Fruit fly (Drosophila melanogaster) whole organism, prepupa: ENCODE data around the gene CG7120.

Source experiments
- Blimp-1 ChIP-seq: fragments of 200-800 bp; sonication (Bioruptor generic); optimal IDR thresholded peaks from 3 replicates; lab custom pipeline; 2017; ENCODE audit warnings: missing biosample characterization, missing genetic modification characterization, mild to moderate bottlenecking, moderate library complexity, missing genetic modification reagents
- CG10669 ChIP-seq: fragments of 200-800 bp; sonication (Bioruptor generic); optimal IDR thresholded peaks from 3 replicates; lab custom pipeline; 2018; ENCODE audit warnings: missing biosample characterization, mild to moderate bottlenecking, missing genetic modification characterization, moderate library complexity
- CG11294 ChIP-seq: fragments of 200-800 bp; sonication (Bioruptor generic); IDR thresholded peaks from 2 replicates; pipeline ENCODE4 v1.3.6; 2022; ENCODE audit warnings: missing biosample characterization, missing genetic modification characterization
- CG11762 ChIP-seq: fragments of 200-800 bp; sonication (Bioruptor generic); optimal IDR thresholded peaks from 3 replicates; lab custom pipeline; 2016; ENCODE audit warnings: missing biosample characterization, missing genetic modification characterization; ENCODE audit not compliant: insufficient read depth
- CG15336 ChIP-seq: fragments of 200-800 bp; sonication (Bioruptor generic); IDR thresholded peaks from 2 replicates; pipeline ENCODE4 v1.3.6; 2022; ENCODE audit warnings: missing biosample characterization, missing genetic modification characterization
- CG1621 ChIP-seq: fragments of 200-800 bp; sonication (Bioruptor generic); optimal IDR thresholded peaks from 3 replicates; lab custom pipeline; 2018; ENCODE audit warnings: missing biosample characterization, mild to moderate bottlenecking, missing genetic modification characterization
- CG16779 ChIP-seq: fragments of 200-800 bp; sonication (Bioruptor generic); optimal IDR thresholded peaks from 3 replicates; lab custom pipeline; 2017; ENCODE audit warnings: missing biosample characterization, mild to moderate bottlenecking, missing genetic modification characterization
- CG3032 ChIP-seq: fragments of 200-800 bp; optimal IDR thresholded peaks from 2 replicates; lab custom pipeline; 2019; ENCODE audit warnings: missing biosample characterization, mild to moderate bottlenecking, missing genetic modification characterization, moderate library complexity
- CG32006 ChIP-seq: fragments of 200-800 bp; sonication (Bioruptor generic); optimal IDR thresholded peaks from 3 replicates; lab custom pipeline; 2017; ENCODE audit warnings: missing biosample characterization, mild to moderate bottlenecking, missing genetic modification characterization
- CG34406 ChIP-seq: fragments of 200-800 bp; sonication (Bioruptor generic); optimal IDR thresholded peaks from 3 replicates; lab custom pipeline; 2016; ENCODE audit warnings: missing biosample characterization, missing genetic modification characterization
- CG3919 ChIP-seq: fragments of 200-800 bp; sonication (Bioruptor generic); optimal IDR thresholded peaks from 3 replicates; lab custom pipeline; 2016; ENCODE audit warnings: missing biosample characterization, missing genetic modification characterization
- CG4318 ChIP-seq: fragments of 200-800 bp; sonication (Bioruptor generic); optimal IDR thresholded peaks from 3 replicates; lab custom pipeline; 2017; ENCODE audit warnings: missing biosample characterization, mild to moderate bottlenecking, missing genetic modification characterization
- CG6163 ChIP-seq: fragments of 200-800 bp; sonication (Bioruptor generic); IDR thresholded peaks from 3 replicates; pipeline ENCODE4 v1.3.6; 2022; ENCODE audit warnings: missing biosample characterization, missing genetic modification characterization
- CG6276 ChIP-seq: fragments of 200-800 bp; sonication (Bioruptor generic); optimal IDR thresholded peaks from 2 replicates; lab custom pipeline; 2017; ENCODE audit warnings: missing biosample characterization, mild to moderate bottlenecking, missing genetic modification characterization
- CG6792 ChIP-seq: fragments of 200-800 bp; sonication (Bioruptor generic); optimal IDR thresholded peaks from 3 replicates; lab custom pipeline; 2016; ENCODE audit warnings: missing biosample characterization, missing genetic modification characterization
- CG6808 ChIP-seq: fragments of 200-800 bp; sonication (Bioruptor generic); optimal IDR thresholded peaks from 3 replicates; lab custom pipeline; 2017; ENCODE audit warnings: missing biosample characterization, missing genetic modification characterization, mild to moderate bottlenecking, moderate library complexity, missing genetic modification reagents
- CG7368 ChIP-seq: fragments of 200-800 bp; sonication (Bioruptor generic); optimal IDR thresholded peaks from 3 replicates; lab custom pipeline; 2016; ENCODE audit warnings: missing biosample characterization, missing genetic modification characterization
- CG8119 ChIP-seq: fragments of 200-800 bp; sonication (Bioruptor generic); IDR thresholded peaks from 3 replicates; pipeline ENCODE4 v1.3.6; 2022; ENCODE audit warnings: missing biosample characterization, missing genetic modification characterization
- CG9139 ChIP-seq: fragments of 200-800 bp; sonication (Bioruptor generic); optimal IDR thresholded peaks from 3 replicates; lab custom pipeline; 2017; ENCODE audit warnings: missing biosample characterization, mild to moderate bottlenecking, missing genetic modification characterization
- Eip78C ChIP-seq: fragments of 200-800 bp; sonication (Bioruptor generic); peaks from one replicate; lab custom pipeline; 2016; ENCODE audit warnings: missing biosample characterization, missing genetic modification characterization
- Eip93F ChIP-seq: fragments of 200-800 bp; sonication (Bioruptor generic); optimal IDR thresholded peaks from 2 replicates; lab custom pipeline; 2016; ENCODE audit warnings: missing biosample characterization, mild to moderate bottlenecking, missing genetic modification characterization
- Ets96B ChIP-seq: fragments of 200-800 bp; optimal IDR thresholded peaks from 2 replicates; lab custom pipeline; 2019; ENCODE audit warnings: missing biosample characterization, mild to moderate bottlenecking, missing genetic modification characterization, moderate library complexity
- Gug ChIP-seq: fragments of 200-800 bp; sonication (Bioruptor generic); IDR thresholded peaks from 2 replicates; pipeline ENCODE4 v1.3.6; 2022; ENCODE audit warnings: missing biosample characterization, missing genetic modification characterization
- Hr38 ChIP-seq: sonication (Bioruptor generic); optimal IDR thresholded peaks from 2 replicates; lab custom pipeline; 2016; ENCODE audit warnings: missing biosample characterization, missing genetic modification characterization
- Hr39 ChIP-seq: fragments of 200-800 bp; sonication (Bioruptor generic); optimal IDR thresholded peaks from 2 replicates; lab custom pipeline; 2016; ENCODE audit warnings: missing biosample characterization, missing genetic modification characterization
- Lpt ChIP-seq: fragments of 200-800 bp; sonication (Bioruptor generic); optimal IDR thresholded peaks from 3 replicates; lab custom pipeline; 2016; ENCODE audit warnings: missing biosample characterization, missing genetic modification characterization
- Sox102F ChIP-seq: fragments of 200-800 bp; sonication (Bioruptor generic); optimal IDR thresholded peaks from 2 replicates; lab custom pipeline; 2016; ENCODE audit warnings: missing biosample characterization, mild to moderate bottlenecking, missing genetic modification characterization
- Sox15 ChIP-seq: fragments of 200-800 bp; sonication (Bioruptor generic); optimal IDR thresholded peaks from 3 replicates; lab custom pipeline; 2016; ENCODE audit warnings: missing biosample characterization, missing genetic modification characterization
- achi ChIP-seq: fragments of 200-800 bp; sonication (Bioruptor generic); optimal IDR thresholded peaks from 3 replicates; lab custom pipeline; 2016; ENCODE audit warnings: missing biosample characterization, missing genetic modification characterization
- dsx ChIP-seq: fragments of 200-800 bp; optimal IDR thresholded peaks from 3 replicates; lab custom pipeline; 2019; ENCODE audit warnings: missing biosample characterization, mild to moderate bottlenecking, missing genetic modification characterization, moderate library complexity; ENCODE audit not compliant: poor library complexity, severe bottlenecking
- eg ChIP-seq: fragments of 200-800 bp; sonication (Bioruptor generic); IDR thresholded peaks from 3 replicates; pipeline ENCODE4 v1.3.6; 2022; ENCODE audit warnings: missing biosample characterization, missing genetic modification characterization
- esn ChIP-seq: fragments of 200-800 bp; sonication (Bioruptor generic); optimal IDR thresholded peaks from 2 replicates; lab custom pipeline; 2016; ENCODE audit warnings: missing biosample characterization, mild to moderate bottlenecking, missing genetic modification characterization, moderate library complexity
- fd59A ChIP-seq: fragments of 200-800 bp; sonication (Bioruptor generic); optimal IDR thresholded peaks from 2 replicates; lab custom pipeline; 2017; ENCODE audit warnings: missing biosample characterization, mild to moderate bottlenecking, missing genetic modification characterization, missing genetic modification reagents
- fd85E ChIP-seq: fragments of 200-800 bp; sonication (Bioruptor generic); optimal IDR thresholded peaks from 3 replicates; lab custom pipeline; 2016; ENCODE audit warnings: missing biosample characterization, missing genetic modification characterization
- fkh ChIP-seq: fragments of 200-800 bp; sonication (Bioruptor generic); optimal IDR thresholded peaks from 3 replicates; lab custom pipeline; 2017; ENCODE audit warnings: missing biosample characterization, mild to moderate bottlenecking, missing genetic modification characterization, moderate library complexity
- lz ChIP-seq: fragments of 200-800 bp; sonication (Bioruptor generic); optimal IDR thresholded peaks from 3 replicates; lab custom pipeline; 2016; ENCODE audit warnings: missing biosample characterization, missing genetic modification characterization
- salr ChIP-seq, 2 experiments: fragments of 200-800 bp; sonication (Bioruptor generic); optimal IDR thresholded peaks; 3 replicates each; lab custom pipeline; 2016 to 2018; ENCODE audit warnings: missing biosample characterization in 2 of 2, missing genetic modification characterization in 2 of 2, mild to moderate bottlenecking in 1 of 2
- spab ChIP-seq: fragments of 200-800 bp; sonication (Bioruptor generic); optimal IDR thresholded peaks from 2 replicates; lab custom pipeline; 2017; ENCODE audit warnings: missing biosample characterization, mild to moderate bottlenecking, missing genetic modification characterization, missing genetic modification reagents
- ss ChIP-seq, 2 experiments: fragments of 200-800 bp; sonication (Bioruptor generic); optimal IDR thresholded peaks; 2 replicates in 1 of 2; 3 replicates in 1 of 2; lab custom pipeline; 2017 to 2018; ENCODE audit warnings: mild to moderate bottlenecking in 2 of 2, missing biosample characterization in 2 of 2, missing genetic modification characterization in 2 of 2, moderate library complexity in 1 of 2
- svp ChIP-seq: fragments of 200-800 bp; sonication (Bioruptor generic); peaks from one replicate; lab custom pipeline; 2016; ENCODE audit warnings: missing biosample characterization, missing genetic modification characterization
- vri ChIP-seq: fragments of 200-800 bp; sonication (Bioruptor generic); optimal IDR thresholded peaks from 3 replicates; lab custom pipeline; 2016; ENCODE audit warnings: missing biosample characterization, mild to moderate bottlenecking, missing genetic modification characterization

Gene CG7120

DNA sequence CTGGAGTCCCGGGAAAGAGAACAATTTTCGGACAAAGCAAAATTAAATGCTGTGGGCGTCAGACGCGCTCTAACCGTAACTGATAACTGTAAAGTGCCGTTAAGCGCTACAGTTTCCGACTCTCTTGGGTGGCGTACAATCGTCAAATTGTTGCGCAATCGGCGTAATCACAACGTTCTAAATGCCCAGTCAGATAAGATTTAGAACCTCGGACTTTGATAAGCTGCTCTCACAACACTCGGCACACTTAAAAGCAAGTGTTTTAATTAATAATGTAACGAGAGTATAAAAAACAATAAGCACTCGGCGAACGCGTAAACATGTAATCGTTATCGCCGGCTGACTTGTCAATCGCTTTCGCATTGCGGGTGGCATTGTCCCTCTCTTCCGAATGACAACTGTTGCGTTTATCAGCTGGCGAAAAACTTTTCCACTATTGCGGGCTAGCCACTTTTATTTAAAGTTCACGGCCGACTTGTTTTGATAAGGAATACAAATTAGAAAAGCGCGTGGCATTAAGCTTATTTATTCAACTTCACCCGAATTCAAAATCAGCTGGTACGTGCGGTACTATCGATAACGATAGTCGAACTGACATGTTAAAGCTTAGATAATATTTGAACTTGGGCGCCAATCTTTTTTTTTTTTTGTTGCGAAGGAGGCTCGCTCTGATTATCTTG is 36.9 kb upstream of the CG7120 start:
- peak; percentile 36 for TF ChIP-seq Eip78C (GFP tag; lab: Kevin White, UChicago)
- no peak for TF ChIP-seq fd85E (GFP tag; lab: Kevin White, UChicago)
- no peak for TF ChIP-seq CG4318
- TF ChIP-seq fkh (GFP tag; lab: Kevin White, UChicago): peak; percentile 62
- TF ChIP-seq vri: peak; percentile 87
- TF ChIP-seq ss (GFP tag; optimal IDR thresholded peaks at IDR 0.05; lab: Kevin White, UChicago): no peak
- TF ChIP-seq CG6792: no peak
- peak; percentile 84 for TF ChIP-seq achi (GFP tag; lab: Kevin White, UChicago)

DNA sequence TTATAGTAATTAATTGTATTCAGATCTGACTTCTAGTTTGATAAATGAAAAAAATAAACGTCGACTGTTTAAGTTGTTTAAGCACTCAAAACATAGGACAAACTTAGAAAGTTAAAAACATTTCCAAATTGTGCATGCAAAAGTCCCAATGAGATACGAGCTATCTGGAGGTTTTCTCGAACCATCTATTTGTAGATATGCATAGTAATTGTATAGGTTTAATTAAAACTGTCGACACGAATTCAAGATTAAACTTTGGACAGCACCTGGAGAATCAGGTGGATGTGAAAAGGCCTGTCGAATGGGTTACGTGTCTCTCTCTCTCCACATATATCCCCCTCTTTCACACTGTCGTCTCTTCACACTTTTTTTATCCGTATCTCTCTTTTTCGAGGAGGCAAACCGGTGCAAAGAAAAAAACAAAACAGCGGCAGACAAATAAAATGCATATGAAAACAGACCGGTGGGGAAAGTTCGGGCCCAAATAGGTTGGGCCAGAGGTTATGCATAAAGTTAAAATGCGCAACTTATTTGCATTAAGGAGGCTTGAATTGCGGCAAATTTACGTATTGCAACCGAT is 35.6 kb upstream of the CG7120 start:
- TF ChIP-seq CG1621 (peak; percentile 48), CG6276 (GFP tag; lab: Kevin White, UChicago) (peak; percentile 84), salr (GFP tag; optimal IDR thresholded peaks at IDR 0.05; lab: Kevin White, UChicago) (peak; percentile 39 to 51), Blimp-1 (no peak), CG3032 (tag; lab: Kevin White, UChicago) (peak; percentile 25), Ets96B (peak; percentile 47), Lpt (peak; percentile 26), CG6163 (GFP tag; lab: Robert Waterston, UW) (peak; percentile 33; the same call in 2 of the 3 replicates), fd59A (peak; percentile 10), CG8119 (GFP tag; lab: Robert Waterston, UW) (peak; percentile 61; the same call in 2 of the 3 replicates), CG34406 (no peak), CG16779 (tag; lab: Kevin White, UChicago) (peak; percentile 6), Sox102F (GFP tag; lab: Kevin White, UChicago) (no peak), CG10669 (peak; percentile 59), Gug (no peak), Hr38 (GFP tag; lab: Kevin White, UChicago) (no peak), spab (GFP tag; lab: Kevin White, UChicago) (peak; percentile 66), CG7368 (GFP tag; lab: Kevin White, UChicago) (peak; percentile 19), svp (GFP tag; lab: Kevin White, UChicago) (no peak), CG6808 (GFP tag; lab: Kevin White, UChicago) (peak; percentile 78), eg (GFP tag; lab: Robert Waterston, UW) (peak; percentile 55; the same call in 2 of the 3 replicates), dsx (GFP tag; lab: Kevin White, UChicago) (peak; percentile 20), Hr39 (no peak), CG32006 (GFP tag; lab: Kevin White, UChicago) (peak; percentile 44), CG6792 (no peak), CG9139 (peak; percentile 67), CG11762 (GFP tag; lab: Kevin White, UChicago) (no peak), achi (GFP tag; lab: Kevin White, UChicago) (no peak), CG3919 (GFP tag; lab: Kevin White, UChicago) (no peak), esn (GFP tag; lab: Kevin White, UChicago) (no peak), CG15336 (GFP tag; lab: Robert Waterston, UW) (no peak), Sox15 (GFP tag; lab: Kevin White, UChicago) (no peak), lz (no peak), CG11294 (peak; percentile 8; the same call in 1 of the 2 replicates), ss (GFP tag; optimal IDR thresholded peaks at IDR 0.05; lab: Kevin White, UChicago) (peak; percentile 78 to 89), Eip93F (GFP tag; lab: Kevin White, UChicago) (peak; percentile 44)
